Worm (Caenorhabditis elegans) whole organism, L4/young adult: ENCODE data around the gene H39E20.1.

Experiments
- W03F9.2 ChIP-seq: fragments of 150-350 bp; optimal IDR thresholded peaks from 2 replicates; lab custom pipeline; 2014; ENCODE audit warnings: missing biosample characterization, missing genetic modification characterization
- dao-5 ChIP-seq: sonication (generic microtip); optimal IDR thresholded peaks from 2 replicates; lab custom pipeline; 2016; ENCODE audit warnings: missing genotype, missing genetic modification characterization, moderate library complexity, missing compliant biosample characterization
- him-1 ChIP-seq: sonication (generic microtip); optimal IDR thresholded peaks from 2 replicates; lab custom pipeline; 2016; ENCODE audit warnings: missing genotype, missing genetic modification reagents, missing genetic modification characterization, missing compliant biosample characterization

- TF ChIP-seq W03F9.2 (tag; lab: Kevin White, UChicago): no peak
- no peak for TF ChIP-seq dao-5
- TF ChIP-seq him-1: no peak
These were observed 10.5 kb downstream of the H39E20.1 start, which contains the start of gene F56C3.1 for ce11 chrX:1386893-1387367.
